Worm (Caenorhabditis elegans): ENCODE measurements around the gene smc-4.

Gene smc-4

ce11 chrIII:4568455-4568854 lies 18.8 kb upstream of the smc-4 start, which contains the start of gene idhg-1 (continued):
- TF ChIP-seq unc-3 (GFP tag; conservative IDR thresholded peaks at IDR 0.05) (peak; percentile 97), unc-3 (tag; optimal IDR thresholded peaks at IDR 0.05) (peak; percentile 96), nhr-232 (tag; optimal IDR thresholded peaks at IDR 0.05) (peak; percentile 97), lim-6 (tag; optimal IDR thresholded peaks at IDR 0.05) (peak; percentile 95), hlh-8 (tag; optimal IDR thresholded peaks at IDR 0.05) (peak; percentile 98), hlh-30 (tag; optimal IDR thresholded peaks at IDR 0.05; ENCODE audit: insufficient read depth) (peak; percentile 68), gmeb-2 (tag; optimal IDR thresholded peaks at IDR 0.05) (peak; percentile 93), ceh-34 (tag; optimal IDR thresholded peaks at IDR 0.05) (peak; percentile 98), ceh-14 (tag; optimal IDR thresholded peaks at IDR 0.05) (peak; percentile 99), sdc-2 (tag; optimal IDR thresholded peaks at IDR 0.05) (peak; percentile 88), tbx-7 (tag; optimal IDR thresholded peaks at IDR 0.05) (peak; percentile 83), nfya-1 (tag; optimal IDR thresholded peaks at IDR 0.05) (peak; percentile 96), ceh-6 (GFP tag; optimal IDR thresholded peaks at IDR 0.05) (peak; percentile 87), pha-4 (tag; optimal IDR thresholded peaks at IDR 0.05) (no peak), pha-2 (tag; optimal IDR thresholded peaks at IDR 0.05) (peak; percentile 94), eyg-1 (tag; optimal IDR thresholded peaks at IDR 0.05) (peak; percentile 96), lin-11 (tag; optimal IDR thresholded peaks at IDR 0.05) (peak; percentile 90)

DNA sequence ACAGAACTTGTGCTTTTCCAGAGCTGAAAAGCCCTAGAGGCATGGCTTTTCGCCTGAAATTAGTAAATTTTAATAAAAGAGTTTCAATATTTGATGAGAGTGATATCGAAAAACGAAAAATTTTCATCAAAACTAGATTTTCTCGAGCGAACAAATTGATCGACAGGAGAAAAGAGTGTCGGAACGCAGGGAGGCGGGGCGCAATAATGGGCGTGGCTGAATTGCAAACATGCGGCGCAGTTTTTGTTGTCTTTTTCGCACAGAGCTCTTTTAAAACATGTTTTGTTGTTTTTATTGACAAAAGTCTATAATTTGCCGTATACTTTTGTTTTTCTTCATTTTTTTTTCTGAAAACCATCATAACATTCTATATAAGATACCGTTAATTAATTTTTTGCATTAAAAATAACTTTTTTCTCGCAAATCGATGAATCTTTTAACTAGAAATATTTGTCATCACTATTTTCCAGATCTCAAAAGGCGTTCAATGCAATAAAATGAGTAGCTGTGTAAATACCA lies 8.9 kb upstream of the smc-4 start, which contains the start of the genes sel-5 and wdr-48:
Gene sel-5, minus strand, starts transcription at position 53 of the 519 bp plus-strand sequence.
Gene wdr-48, plus strand, starts transcription at position 469 of the 519 bp plus-strand sequence.
- TF ChIP-seq pat-9 (tag; optimal IDR thresholded peaks at IDR 0.05) (no peak), ceh-18 (tag; optimal IDR thresholded peaks at IDR 0.05) (no peak), eyg-1 (tag; optimal IDR thresholded peaks at IDR 0.05) (no peak), unc-55 (GFP tag; optimal IDR thresholded peaks at IDR 0.05) (no peak), pax-1 (tag; optimal IDR thresholded peaks at IDR 0.05) (no peak), C08G9.2 (tag; optimal IDR thresholded peaks at IDR 0.05) (no peak), hlh-6 (tag; optimal IDR thresholded peaks at IDR 0.05) (no peak), dmd-4 (tag; optimal IDR thresholded peaks at IDR 0.05; ENCODE audit: borderline replicate concordance) (no peak), ceh-48 (tag; optimal IDR thresholded peaks at IDR 0.05) (no peak), ceh-19 (GFP tag; optimal IDR thresholded peaks at IDR 0.05) (no peak), F13H6.1 (tag; optimal IDR thresholded peaks at IDR 0.05) (no peak), tbx-2 (tag; optimal IDR thresholded peaks at IDR 0.05) (no peak), hlh-8 (tag; optimal IDR thresholded peaks at IDR 0.05) (no peak), mec-3 (tag; optimal IDR thresholded peaks at IDR 0.05; ENCODE audit: borderline replicate concordance) (no peak), ceh-14 (tag; optimal IDR thresholded peaks at IDR 0.05) (no peak), K09A11.1 (tag; optimal IDR thresholded peaks at IDR 0.05; ENCODE audit: insufficient read depth) (no peak), ceh-31 (tag; optimal IDR thresholded peaks at IDR 0.05) (peak; percentile 59), pha-4 (tag; optimal IDR thresholded peaks at IDR 0.05) (no peak), ref-2 (tag; optimal IDR thresholded peaks at IDR 0.05) (peak; percentile 44), ama-1 (optimal IDR thresholded peaks at IDR 0.05) (no peak), nhr-232 (tag; optimal IDR thresholded peaks at IDR 0.05) (no peak), elt-2 (tag; optimal IDR thresholded peaks at IDR 0.05) (peak; percentile 38), unc-42 (tag; optimal IDR thresholded peaks at IDR 0.05) (peak; percentile 41), elt-4 (tag; optimal IDR thresholded peaks at IDR 0.05) (no peak), gmeb-2 (tag; optimal IDR thresholded peaks at IDR 0.05) (no peak), madf-2 (tag; optimal IDR thresholded peaks at IDR 0.05) (no peak), hlh-15 (tag; optimal IDR thresholded peaks at IDR 0.05) (no peak), K02D7.2 (tag; optimal IDR thresholded peaks at IDR 0.05) (no peak), rnt-1 (tag; optimal IDR thresholded peaks at IDR 0.05) (no peak), ceh-24 (tag; optimal IDR thresholded peaks at IDR 0.05) (no peak), ceh-30 (tag; optimal IDR thresholded peaks at IDR 0.05) (no peak), sox-4 (tag; optimal IDR thresholded peaks at IDR 0.05) (no peak), pqm-1 (tag; optimal IDR thresholded peaks at IDR 0.05) (no peak), hlh-30 (tag; optimal IDR thresholded peaks at IDR 0.05; ENCODE audit: insufficient read depth) (no peak), nfya-1 (tag; optimal IDR thresholded peaks at IDR 0.05) (peak; percentile 28), ceh-34 (tag; optimal IDR thresholded peaks at IDR 0.05) (no peak), npax-4 (tag; optimal IDR thresholded peaks at IDR 0.05) (no peak), ets-4 (tag; optimal IDR thresholded peaks at IDR 0.05) (no peak), sox-2 (GFP tag; IDR thresholded peaks at IDR 0.05) (no peak), unc-86 (tag; optimal IDR thresholded peaks at IDR 0.05) (peak; percentile 20), dve-1 (tag; optimal IDR thresholded peaks at IDR 0.05) (no peak), ceh-22 (tag; optimal IDR thresholded peaks at IDR 0.05) (no peak)
